Worm (Caenorhabditis elegans) whole organism, midembryonic: ENCODE results near the gene F58F12.1.

Source experiments
- T22C8.4 ChIP-seq: fragments of 200-800 bp; sonication (Bioruptor generic); IDR thresholded peaks from 2 replicates; pipeline ENCODE4 v1.3.6; 2022; ENCODE audit warnings: missing genetic modification characterization, missing compliant biosample characterization
- cog-1 ChIP-seq: sonication (generic microtip); optimal IDR thresholded peaks from 2 replicates; lab custom pipeline; 2016; ENCODE audit warnings: missing genetic modification characterization, missing compliant biosample characterization
- flt-1 ChIP-seq: fragments of 200-800 bp; sonication (Bioruptor generic); IDR thresholded peaks from 2 replicates; pipeline ENCODE4 v1.3.6; 2022; ENCODE audit warnings: missing genetic modification characterization, missing compliant biosample characterization
- klf-2 ChIP-seq: fragments of 200-800 bp; sonication (Bioruptor generic); conservative IDR thresholded peaks from 2 replicates; pipeline ENCODE4 v1.3.6; 2022; ENCODE audit warnings: missing genetic modification reagents, missing genetic modification characterization, missing compliant biosample characterization
- med-1 ChIP-seq: sonication (generic microtip); optimal IDR thresholded peaks from 2 replicates; lab custom pipeline; 2017; ENCODE audit warnings: missing genetic modification characterization, mild to moderate bottlenecking, missing compliant biosample characterization, antibody characterized with exemption, missing genetic modification reagents; ENCODE audit not compliant: insufficient read depth
- ref-1 ChIP-seq: fragments of 200-800 bp; sonication (Bioruptor generic); conservative IDR thresholded peaks from 2 replicates; pipeline ENCODE4 v1.3.6; 2022; ENCODE audit warnings: missing genetic modification reagents, missing genetic modification characterization, missing compliant biosample characterization
- tab-1 ChIP-seq: fragments of 200-800 bp; sonication (Bioruptor generic); IDR thresholded peaks from 2 replicates; pipeline ENCODE4 v1.3.6; 2022; ENCODE audit warnings: missing genetic modification characterization, missing compliant biosample characterization
- ztf-23 ChIP-seq: fragments of 200-800 bp; sonication (Bioruptor generic); IDR thresholded peaks from 2 replicates; pipeline ENCODE4 v1.3.6; 2022; ENCODE audit warnings: missing genetic modification reagents, missing genetic modification characterization, missing compliant biosample characterization
- ztf-29 ChIP-seq: fragments of 200-800 bp; sonication (Bioruptor generic); IDR thresholded peaks from 2 replicates; pipeline ENCODE4 v1.3.6; 2022; ENCODE audit warnings: missing genetic modification reagents, missing genetic modification characterization, missing compliant biosample characterization

Gene F58F12.1

DNA sequence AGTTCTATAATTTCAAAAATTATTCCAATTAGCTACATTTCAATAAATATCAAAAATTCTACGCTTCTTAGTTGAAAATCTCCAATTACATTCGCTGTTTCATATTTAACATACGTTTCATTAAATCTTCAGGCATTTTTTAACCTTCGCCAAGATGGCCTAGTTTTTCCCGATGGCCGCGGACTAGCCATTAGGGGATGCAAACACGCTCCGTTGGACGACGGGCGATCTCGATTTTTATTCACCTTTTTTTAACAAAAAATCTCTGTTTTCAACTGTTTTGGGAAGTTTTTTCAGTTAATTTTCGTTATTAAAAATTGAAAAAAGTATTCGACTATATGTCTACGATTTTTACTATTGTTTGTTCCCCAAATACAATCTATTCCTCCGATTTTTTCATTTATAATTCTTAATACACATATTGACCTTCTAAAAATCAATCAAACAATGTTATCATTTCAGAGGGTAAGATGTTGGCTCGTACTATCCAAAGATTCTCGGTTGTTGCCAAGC, at the start of gene F58F12.1:
Gene F58F12.1 (plus strand): TSS at position 463 of the 513 bp plus-strand sequence.
- TF ChIP-seq ref-1 (GFP tag; lab: Robert Waterston, UW) (no peak), flt-1 (peak; percentile 47; the same call in 1 of the 2 replicates), tab-1 (no peak)

DNA sequence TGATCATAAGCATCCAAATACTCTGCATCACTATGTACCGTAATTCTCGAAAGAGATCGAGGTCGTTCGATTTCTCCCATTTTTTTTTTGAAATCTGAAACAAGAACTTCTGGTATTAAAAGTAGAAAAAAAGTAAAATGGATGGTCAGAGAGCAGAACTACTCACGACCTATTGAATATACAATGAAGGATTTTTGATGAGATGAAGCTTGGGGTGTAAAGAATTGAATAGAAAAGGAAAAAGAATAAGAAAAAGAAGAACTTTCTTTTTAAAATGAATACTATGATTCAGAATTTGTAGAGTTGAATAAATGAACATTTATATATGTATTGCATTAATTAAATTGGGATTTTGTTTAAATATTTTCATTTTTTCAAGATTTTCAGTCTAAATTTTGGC, 49.6 kb upstream of the F58F12.1 start, which contains the start of gene ttc-39B:
Gene ttc-39B (minus strand): TSS at position 101 of the 400 bp plus-strand sequence.
- no peak for TF ChIP-seq med-1
- TF ChIP-seq klf-2 (GFP tag; lab: Robert Waterston, UW), result no peak
- TF ChIP-seq ref-1 (GFP tag; lab: Robert Waterston, UW), result no peak
- TF ChIP-seq cog-1 (tag; lab: Kevin White, UChicago), result no peak
- TF ChIP-seq T22C8.4 (GFP tag; lab: Robert Waterston, UW), result no peak
- no peak for TF ChIP-seq ztf-29 (GFP tag; lab: Robert Waterston, UW)
- no peak for TF ChIP-seq flt-1
- no peak for TF ChIP-seq ztf-23 (GFP tag; lab: Robert Waterston, UW)

DNA sequence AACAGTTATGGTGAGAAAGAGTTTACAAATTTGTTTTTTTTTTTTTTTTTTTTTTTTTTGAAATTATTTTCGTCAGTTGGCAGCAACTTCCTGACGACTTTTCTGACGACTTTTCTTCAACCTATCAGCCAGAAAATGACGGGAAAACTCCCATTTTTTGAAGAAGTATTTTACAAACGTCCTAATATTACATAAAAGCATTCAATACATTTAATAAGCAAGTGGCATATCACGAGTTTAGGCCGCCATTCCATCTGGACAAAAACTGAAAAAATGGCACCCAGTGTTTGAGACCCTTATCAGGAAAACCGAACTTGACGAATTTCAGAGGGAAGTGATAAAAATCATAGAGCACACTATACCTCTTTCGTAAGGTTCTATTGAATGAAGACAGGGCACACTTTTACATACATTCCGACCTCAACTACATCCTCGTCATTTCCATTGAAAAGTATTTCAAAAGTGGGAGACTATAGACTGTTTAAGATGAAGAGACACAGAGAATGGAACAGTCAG, 48.6 kb upstream of the F58F12.1 start:
- TF ChIP-seq klf-2 (GFP tag; lab: Robert Waterston, UW) (no peak), ref-1 (GFP tag; lab: Robert Waterston, UW) (no peak), ztf-29 (GFP tag; lab: Robert Waterston, UW) (no peak), cog-1 (tag; lab: Kevin White, UChicago) (no peak), med-1 (no peak), ztf-23 (GFP tag; lab: Robert Waterston, UW) (no peak), flt-1 (no peak), T22C8.4 (GFP tag; lab: Robert Waterston, UW) (no peak), tab-1 (no peak)

DNA sequence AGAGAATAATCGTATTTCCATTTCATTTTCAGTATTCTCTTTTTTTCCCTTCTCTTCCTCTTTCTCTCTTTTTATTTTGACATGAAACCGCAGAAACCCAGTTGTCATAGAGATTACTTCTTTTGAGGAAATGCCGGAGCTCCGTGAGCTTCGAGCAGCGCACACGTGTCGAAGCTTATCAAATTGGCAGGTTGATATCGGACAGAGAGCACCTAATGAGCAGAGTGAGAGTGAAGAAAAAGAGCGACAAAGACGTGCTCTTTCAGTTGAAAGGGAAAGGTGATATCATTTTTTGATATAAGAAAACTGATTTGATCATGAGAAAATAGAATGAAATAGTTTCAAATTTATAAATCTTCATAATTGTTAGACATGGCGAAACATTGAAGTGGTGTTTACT, 48.1 kb upstream of the F58F12.1 start, which contains the start of gene C32D5.14:
Gene C32D5.14 (plus strand): TSS at position 131 of the 400 bp plus-strand sequence.
- no peak for TF ChIP-seq ref-1 (GFP tag; lab: Robert Waterston, UW)
- TF ChIP-seq T22C8.4 (GFP tag; lab: Robert Waterston, UW), result no peak
- TF ChIP-seq flt-1, result no peak
- no peak for TF ChIP-seq klf-2 (GFP tag; lab: Robert Waterston, UW)
- TF ChIP-seq med-1, result no peak
- TF ChIP-seq ztf-23 (GFP tag; lab: Robert Waterston, UW), result no peak
- no peak for TF ChIP-seq ztf-29 (GFP tag; lab: Robert Waterston, UW)
- no peak for TF ChIP-seq cog-1 (tag; lab: Kevin White, UChicago)
- TF ChIP-seq tab-1, result no peak

DNA sequence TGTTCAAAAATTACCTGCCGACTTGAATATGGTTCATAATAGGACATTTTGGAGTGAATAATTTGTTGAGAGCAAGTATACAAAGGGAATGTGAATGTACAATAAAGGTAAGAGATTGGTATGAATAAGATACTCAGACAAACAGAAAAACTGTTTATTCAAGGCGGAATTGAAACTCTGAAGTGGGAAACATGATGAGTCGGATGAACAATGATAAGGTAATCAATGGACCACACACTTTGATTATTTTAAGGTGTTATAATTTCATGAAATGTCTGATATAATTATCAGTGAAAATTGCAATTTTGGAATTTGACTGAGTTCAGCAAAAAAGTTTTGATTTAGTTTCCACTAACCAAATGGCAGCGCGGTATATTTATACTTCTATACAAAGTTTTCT, 43.9 kb upstream of the F58F12.1 start:
- no peak for TF ChIP-seq klf-2 (GFP tag; lab: Robert Waterston, UW)

DNA sequence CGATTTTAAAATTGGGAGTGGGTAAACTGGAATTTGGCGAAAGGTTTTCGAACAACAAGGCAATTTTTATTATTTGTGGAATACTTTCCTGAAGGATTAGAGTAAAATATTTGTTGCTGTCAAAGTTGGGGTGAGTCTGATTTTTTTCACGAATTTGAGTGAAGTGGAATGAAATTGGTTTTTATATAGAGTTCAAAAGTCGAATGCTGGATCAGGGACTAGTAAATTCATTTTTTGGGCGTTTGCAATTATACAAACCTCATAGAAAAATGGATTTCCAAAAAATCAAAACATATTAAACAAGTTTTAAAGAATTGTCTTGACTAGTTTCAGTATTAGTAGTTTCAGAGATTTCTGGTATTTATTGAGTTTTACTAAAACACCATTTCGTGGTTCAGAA, 43.5 kb upstream of the F58F12.1 start, which contains the start of gene C32D5.7:
Gene C32D5.7 (minus strand): TSS at position 101 of the 400 bp plus-strand sequence.
- TF ChIP-seq flt-1 (no peak), T22C8.4 (GFP tag; lab: Robert Waterston, UW) (no peak), med-1 (no peak), ztf-23 (GFP tag; lab: Robert Waterston, UW) (no peak), tab-1 (no peak), cog-1 (tag; lab: Kevin White, UChicago) (no peak), klf-2 (GFP tag; lab: Robert Waterston, UW) (no peak), ztf-29 (GFP tag; lab: Robert Waterston, UW) (no peak), ref-1 (GFP tag; lab: Robert Waterston, UW) (no peak)

DNA sequence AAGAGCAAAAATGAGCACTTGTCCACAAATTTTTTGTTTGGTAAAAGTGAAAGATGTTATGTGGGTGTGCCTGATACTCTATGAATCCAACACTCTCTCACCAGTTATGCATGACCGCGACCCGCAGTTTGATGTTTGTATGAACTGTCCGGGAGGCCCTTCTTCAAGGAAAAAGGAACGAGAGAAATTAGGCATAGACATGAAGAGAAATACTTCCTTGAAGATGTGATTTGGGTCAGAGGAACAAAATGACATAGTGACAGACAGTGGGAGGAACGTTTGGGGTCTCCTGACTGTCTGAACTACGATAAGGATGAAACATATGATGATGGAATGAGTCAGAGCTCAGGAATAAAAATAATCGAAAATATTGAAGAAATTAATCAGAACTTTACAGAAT, 42.4 kb upstream of the F58F12.1 start:
- no peak for TF ChIP-seq cog-1 (tag; lab: Kevin White, UChicago)
- TF ChIP-seq med-1, result no peak
- no peak for TF ChIP-seq ref-1 (GFP tag; lab: Robert Waterston, UW)
- no peak for TF ChIP-seq T22C8.4 (GFP tag; lab: Robert Waterston, UW)
- TF ChIP-seq ztf-23 (GFP tag; lab: Robert Waterston, UW), result no peak
- TF ChIP-seq flt-1, result no peak
- no peak for TF ChIP-seq tab-1
- no peak for TF ChIP-seq ztf-29 (GFP tag; lab: Robert Waterston, UW)
- TF ChIP-seq klf-2 (GFP tag; lab: Robert Waterston, UW), result no peak

DNA sequence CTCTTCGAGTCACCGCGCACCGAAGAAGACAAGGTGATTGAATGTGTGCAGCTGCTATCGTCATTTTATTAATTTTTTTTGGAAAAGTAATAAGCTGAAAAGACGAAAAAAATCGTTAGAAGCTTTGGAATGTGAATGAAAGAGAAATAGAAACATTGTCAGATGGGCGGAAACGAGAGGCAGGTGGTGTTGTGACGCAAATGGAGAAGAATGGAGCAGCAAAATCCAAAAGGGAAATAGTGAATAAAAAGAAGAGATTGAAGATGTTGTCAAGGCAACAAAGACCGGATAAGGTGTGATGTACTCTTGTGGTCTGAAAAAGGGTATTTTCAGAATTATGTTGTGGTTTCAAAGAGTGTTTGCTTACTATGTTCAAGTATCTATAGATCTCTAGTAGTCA, 41.0 kb upstream of the F58F12.1 start:
- no peak for TF ChIP-seq med-1
- TF ChIP-seq T22C8.4 (GFP tag; lab: Robert Waterston, UW), result no peak
- TF ChIP-seq ztf-23 (GFP tag; lab: Robert Waterston, UW), result no peak
- TF ChIP-seq tab-1, result no peak
- TF ChIP-seq cog-1 (tag; lab: Kevin White, UChicago), result no peak
- no peak for TF ChIP-seq flt-1
- no peak for TF ChIP-seq ztf-29 (GFP tag; lab: Robert Waterston, UW)
- TF ChIP-seq ref-1 (GFP tag; lab: Robert Waterston, UW), result no peak
- TF ChIP-seq klf-2 (GFP tag; lab: Robert Waterston, UW), result no peak

DNA sequence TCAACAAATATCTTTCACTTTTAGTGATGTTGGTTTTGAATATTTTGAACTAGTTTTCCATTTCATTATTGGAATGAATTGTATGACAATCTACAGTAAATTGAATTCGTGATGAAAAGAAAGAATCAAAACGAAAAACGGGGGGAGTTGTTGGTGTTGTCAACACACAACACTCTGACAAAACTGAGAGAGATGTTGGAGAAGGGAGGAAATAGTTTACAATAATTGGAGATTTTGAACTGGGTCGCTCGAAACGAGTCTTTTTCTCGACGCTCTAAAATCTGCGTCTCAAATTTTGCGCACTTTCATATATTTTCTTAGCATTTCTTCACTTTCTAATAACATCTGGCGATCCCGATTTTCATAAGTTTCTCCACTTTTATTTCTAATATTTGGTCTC, 39.6 kb upstream of the F58F12.1 start, which contains the start of gene txt-18:
Gene txt-18 (plus strand): TSS at position 180 of the 400 bp plus-strand sequence.
- TF ChIP-seq flt-1, result no peak

DNA sequence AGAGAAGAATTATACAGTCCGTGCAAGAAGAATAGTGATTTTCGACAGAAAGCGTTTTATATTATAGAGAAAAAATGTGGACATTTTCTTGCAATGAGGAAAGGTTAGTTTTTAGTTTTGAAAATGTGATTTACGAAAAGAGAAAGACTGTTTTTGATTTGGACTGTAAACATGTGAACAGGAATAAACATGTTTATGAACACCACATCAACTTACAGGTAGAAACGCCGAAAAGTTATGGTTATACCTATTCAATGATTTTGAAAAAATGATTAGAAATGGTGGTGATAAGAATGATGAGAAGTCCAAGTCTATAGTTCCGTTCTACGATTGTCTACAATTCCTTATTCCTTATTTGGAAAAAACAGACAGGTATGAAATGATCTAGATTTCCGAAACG, 38.9 kb upstream of the F58F12.1 start:
- TF ChIP-seq ref-1 (GFP tag; lab: Robert Waterston, UW) (no peak), flt-1 (no peak), med-1 (no peak), cog-1 (tag; lab: Kevin White, UChicago) (no peak)
